Worm (Caenorhabditis elegans) whole organism, L4 larva: Measurements from ENCODE around the gene kcc-2.
A peak's percentile ranks its signal among the peaks of the same experiment; 100 is the strongest.

Source experiments
- D1046.2 ChIP-seq: fragments of 200-800 bp; sonication (Bioruptor generic); IDR thresholded peaks from 2 replicates; pipeline ENCODE4 v1.3.6; 2022; ENCODE audit warnings: missing genetic modification characterization, missing compliant biosample characterization
- F37D6.2 ChIP-seq: sonication (generic microtip); optimal IDR thresholded peaks from 2 replicates; lab custom pipeline; 2016; ENCODE audit warnings: mild to moderate bottlenecking, missing genetic modification characterization, missing compliant biosample characterization
- T26A8.4 ChIP-seq: fragments of 200-800 bp; sonication (Bioruptor generic); IDR thresholded peaks from 2 replicates; pipeline ENCODE4 v1.3.6; 2022; ENCODE audit warnings: missing genetic modification characterization, missing compliant biosample characterization
- ZK546.5 ChIP-seq, 2 experiments: sonication (generic microtip); optimal IDR thresholded peaks; 2 replicates each; lab custom pipeline; 2017; ENCODE audit warnings: missing biosample characterization in 2 of 2, missing genetic modification characterization in 2 of 2
- aha-1 ChIP-seq: fragments of 150-350 bp; peaks from one replicate; lab custom pipeline; 2014; ENCODE audit warnings: missing biosample characterization, missing genetic modification characterization
- aly-2 ChIP-seq: sonication (generic microtip); optimal IDR thresholded peaks from 2 replicates; lab custom pipeline; 2018; ENCODE audit warnings: missing biosample characterization, missing genetic modification characterization
- attf-4 ChIP-seq: sonication (generic microtip); optimal IDR thresholded peaks from 3 replicates; lab custom pipeline; 2017; ENCODE audit warnings: missing biosample characterization, missing genetic modification characterization
- ceh-20 ChIP-seq: fragments of 200-800 bp; sonication (Bioruptor generic); IDR thresholded peaks from 2 replicates; pipeline ENCODE4 v1.3.6; 2022; ENCODE audit warnings: missing genetic modification reagents, missing genetic modification characterization, missing compliant biosample characterization
- ceh-44 ChIP-seq: fragments of 200-800 bp; sonication (Bioruptor generic); IDR thresholded peaks from 2 replicates; pipeline ENCODE4 v1.3.6; 2022; ENCODE audit warnings: missing genetic modification reagents, missing genetic modification characterization, missing compliant biosample characterization
- ctbp-1 ChIP-seq: fragments of 200-800 bp; sonication (Bioruptor generic); IDR thresholded peaks from 2 replicates; pipeline ENCODE4 v1.3.6; 2022; ENCODE audit warnings: missing genetic modification reagents, missing genetic modification characterization, missing compliant biosample characterization
- daf-12 ChIP-seq: fragments of 150-350 bp; optimal IDR thresholded peaks from 2 replicates; lab custom pipeline; 2014; ENCODE audit warnings: missing biosample characterization, missing genetic modification reagents, missing genetic modification characterization
- daf-16 ChIP-seq, 3 experiments: sonication (generic microtip); optimal IDR thresholded peaks; 2 replicates each; lab custom pipeline; 2016 to 2017; ENCODE audit warnings: missing genetic modification characterization in 3 of 3, missing genetic modification reagents in 3 of 3, mild to moderate bottlenecking in 2 of 3, missing compliant biosample characterization in 2 of 3, missing biosample characterization in 1 of 3, moderate library complexity in 1 of 3
- daf-19 ChIP-seq: fragments of 200-800 bp; sonication (Bioruptor generic); conservative IDR thresholded peaks from 2 replicates; pipeline ENCODE4 v1.3.6; 2022; ENCODE audit warnings: missing genetic modification characterization, missing compliant biosample characterization
- dmd-8 ChIP-seq: fragments of 200-800 bp; sonication (Bioruptor generic); IDR thresholded peaks from 2 replicates; pipeline ENCODE4 v1.3.6; 2022; ENCODE audit warnings: missing genetic modification characterization, missing compliant biosample characterization
- dpl-1 ChIP-seq: fragments of 150-350 bp; optimal IDR thresholded peaks from 2 replicates; lab custom pipeline; 2014; ENCODE audit warnings: missing biosample characterization, missing genetic modification reagents, missing genetic modification characterization
- duxl-1 ChIP-seq: sonication (generic microtip); optimal IDR thresholded peaks from 2 replicates; lab custom pipeline; 2016; ENCODE audit warnings: mild to moderate bottlenecking, missing genetic modification characterization, moderate library complexity, missing compliant biosample characterization; ENCODE audit not compliant: poor library complexity
- gei-8 ChIP-seq: fragments of 200-800 bp; sonication (Bioruptor generic); optimal IDR thresholded peaks from 2 replicates; lab custom pipeline; 2018; ENCODE audit warnings: mild to moderate bottlenecking, missing genetic modification characterization, missing compliant biosample characterization
- hif-1 ChIP-seq, 2 experiments: sonication (generic microtip); optimal IDR thresholded peaks; 2 replicates each; lab custom pipeline; 2016 to 2017; ENCODE audit warnings: missing compliant biosample characterization in 2 of 2, missing genetic modification characterization in 2 of 2, missing genetic modification reagents in 2 of 2, missing genotype in 2 of 2, mild to moderate bottlenecking in 1 of 2
- hlh-11 ChIP-seq: fragments of 200-800 bp; sonication (Bioruptor generic); optimal IDR thresholded peaks from 2 replicates; lab custom pipeline; 2018; ENCODE audit warnings: mild to moderate bottlenecking, missing genetic modification characterization, missing compliant biosample characterization
- hlh-30 ChIP-seq: sonication (generic microtip); optimal IDR thresholded peaks from 2 replicates; lab custom pipeline; 2017; ENCODE audit warnings: antibody characterized with exemption, mild to moderate bottlenecking, missing genetic modification characterization, missing compliant biosample characterization; ENCODE audit not compliant: insufficient read depth
- jun-1 ChIP-seq: fragments of 150-350 bp; optimal IDR thresholded peaks from 2 replicates; lab custom pipeline; 2014; ENCODE audit warnings: missing biosample characterization, missing genetic modification reagents, missing genetic modification characterization
- lin-1 ChIP-seq: fragments of 200-800 bp; sonication (Bioruptor generic); IDR thresholded peaks from 2 replicates; pipeline ENCODE4 v1.3.6; 2022; ENCODE audit warnings: missing genetic modification reagents, missing genetic modification characterization, missing compliant biosample characterization
- lin-13 ChIP-seq: fragments of 150-350 bp; optimal IDR thresholded peaks from 2 replicates; lab custom pipeline; 2014; ENCODE audit warnings: missing biosample characterization, missing genetic modification reagents, missing genetic modification characterization
- lin-15B ChIP-seq: fragments of 150-350 bp; sonication (generic microtip); optimal IDR thresholded peaks from 3 replicates; lab custom pipeline; 2014; ENCODE audit warnings: missing biosample characterization, missing genetic modification characterization
- lin-29 ChIP-seq: fragments of 200-800 bp; sonication (Bioruptor generic); IDR thresholded peaks from 2 replicates; pipeline ENCODE4 v1.3.6; 2022; ENCODE audit warnings: missing genetic modification reagents, missing genetic modification characterization, missing compliant biosample characterization
- lir-3 ChIP-seq: sonication (generic microtip); optimal IDR thresholded peaks from 2 replicates; lab custom pipeline; 2016; ENCODE audit warnings: mild to moderate bottlenecking, missing genetic modification characterization, missing compliant biosample characterization
- lsy-2 ChIP-seq, 2 experiments: fragments of 150-350 bp in 1 of 2; sonication (generic microtip) in 1 of 2; optimal IDR thresholded peaks; 2 replicates each; lab custom pipeline; 2014 to 2017; ENCODE audit warnings: missing biosample characterization in 2 of 2, missing genetic modification characterization in 2 of 2
- madf-5 ChIP-seq, 2 experiments: fragments of 200-800 bp; sonication (Bioruptor generic); IDR thresholded peaks; 2 replicates each; pipeline ENCODE4 v1.3.6; 2022; ENCODE audit warnings: missing compliant biosample characterization in 2 of 2, missing genetic modification characterization in 2 of 2
- mdt-29 ChIP-seq: fragments of 200-800 bp; sonication (Bioruptor generic); IDR thresholded peaks from 2 replicates; pipeline ENCODE4 v1.3.6; 2022; ENCODE audit warnings: missing genetic modification reagents, missing genetic modification characterization, missing compliant biosample characterization
- nhr-10 ChIP-seq: fragments of 150-350 bp; optimal IDR thresholded peaks from 2 replicates; lab custom pipeline; 2014; ENCODE audit warnings: missing biosample characterization, missing genetic modification characterization
- nhr-11 ChIP-seq: fragments of 150-350 bp; optimal IDR thresholded peaks from 2 replicates; lab custom pipeline; 2014; ENCODE audit warnings: missing biosample characterization, missing genetic modification characterization
- nhr-111 ChIP-seq: fragments of 200-800 bp; sonication (Bioruptor generic); optimal IDR thresholded peaks from 2 replicates; lab custom pipeline; 2018; ENCODE audit warnings: mild to moderate bottlenecking, missing genetic modification characterization, missing compliant biosample characterization
- nhr-25 ChIP-seq: sonication (generic microtip); optimal IDR thresholded peaks from 2 replicates; lab custom pipeline; 2017; ENCODE audit warnings: missing genetic modification characterization, mild to moderate bottlenecking, missing compliant biosample characterization, antibody characterized with exemption, moderate library complexity, borderline replicate concordance; ENCODE audit not compliant: insufficient read depth
- nhr-41 ChIP-seq: fragments of 200-800 bp; sonication (Bioruptor generic); IDR thresholded peaks from 2 replicates; pipeline ENCODE4 v1.3.6; 2022; ENCODE audit warnings: missing genetic modification reagents, missing genetic modification characterization, missing compliant biosample characterization
- nhr-6 ChIP-seq: fragments of 150-350 bp; optimal IDR thresholded peaks from 2 replicates; lab custom pipeline; 2014; ENCODE audit warnings: missing biosample characterization, missing genetic modification characterization
- nhr-77 ChIP-seq: fragments of 150-350 bp; optimal IDR thresholded peaks from 2 replicates; lab custom pipeline; 2014; ENCODE audit warnings: missing biosample characterization, missing genetic modification characterization
- pha-4 ChIP-seq, 2 experiments: fragments of 150-350 bp in 1 of 2; fragments of 200-800 bp in 1 of 2; sonication (Bioruptor generic) in 1 of 2; IDR thresholded peaks in 1 of 2; optimal IDR thresholded peaks in 1 of 2; 2 replicates each; pipeline versions ENCODE4 v1.3.6 to Lab custom; 2014 to 2022; ENCODE audit warnings: missing genetic modification characterization in 2 of 2, missing genetic modification reagents in 2 of 2, missing biosample characterization in 1 of 2, missing compliant biosample characterization in 1 of 2
- pqm-1 ChIP-seq: sonication (generic microtip); optimal IDR thresholded peaks from 2 replicates; lab custom pipeline; 2017; ENCODE audit warnings: missing biosample characterization, missing genetic modification characterization
- sdz-12 ChIP-seq: fragments of 200-800 bp; sonication (Bioruptor generic); optimal IDR thresholded peaks from 2 replicates; lab custom pipeline; 2018; ENCODE audit warnings: mild to moderate bottlenecking, missing genetic modification characterization, missing compliant biosample characterization
- set-16 ChIP-seq: fragments of 200-800 bp; sonication (Bioruptor generic); IDR thresholded peaks from 2 replicates; pipeline ENCODE4 v1.3.6; 2022; ENCODE audit warnings: missing genetic modification reagents, missing genetic modification characterization, missing compliant biosample characterization
- spr-1 ChIP-seq: sonication (generic microtip); optimal IDR thresholded peaks from 2 replicates; lab custom pipeline; 2016; ENCODE audit warnings: mild to moderate bottlenecking, missing genetic modification characterization, missing compliant biosample characterization
- tag-97 ChIP-seq: fragments of 200-800 bp; sonication (Bioruptor generic); IDR thresholded peaks from 2 replicates; pipeline ENCODE4 v1.3.6; 2022; ENCODE audit warnings: missing genetic modification characterization, missing compliant biosample characterization
- tra-1 ChIP-seq: fragments of 200-800 bp; sonication (Bioruptor generic); IDR thresholded peaks from 2 replicates; pipeline ENCODE4 v1.3.6; 2022; ENCODE audit warnings: missing genetic modification reagents, missing genetic modification characterization, missing compliant biosample characterization
- unc-39 ChIP-seq: sonication (generic microtip); optimal IDR thresholded peaks from 2 replicates; lab custom pipeline; 2017; ENCODE audit warnings: missing biosample characterization, missing genetic modification characterization
- zfp-3 ChIP-seq: fragments of 200-800 bp; sonication (Bioruptor generic); conservative IDR thresholded peaks from 2 replicates; pipeline ENCODE4 v1.3.6; 2022; ENCODE audit warnings: missing genetic modification reagents, missing genetic modification characterization, missing compliant biosample characterization
- zip-2 ChIP-seq: fragments of 150-350 bp; optimal IDR thresholded peaks from 2 replicates; lab custom pipeline; 2014; ENCODE audit warnings: missing biosample characterization, missing genetic modification characterization
- ztf-11 ChIP-seq: fragments of 150-350 bp; optimal IDR thresholded peaks from 2 replicates; lab custom pipeline; 2014; ENCODE audit warnings: missing biosample characterization, missing genetic modification characterization
- ztf-7 ChIP-seq: fragments of 150-350 bp; optimal IDR thresholded peaks from 2 replicates; lab custom pipeline; 2014; ENCODE audit warnings: missing biosample characterization, missing genetic modification characterization

The kcc-2 gene

ce11 chrIV:6097040-6097928 is 56.5 kb downstream of the kcc-2 start (continued):
- TF ChIP-seq ceh-44 (GFP tag; lab: Robert Waterston, UW) (no peak), lin-29 (GFP tag; lab: Robert Waterston, UW) (0 out of 2 replicates have a peak, but pooled peaks have one; percentile 24), ztf-7 (no peak), lir-3 (tag; lab: Kevin White, UChicago) (peak; percentile 19), sdz-12 (GFP tag; lab: Kevin White, UChicago) (peak; percentile 20), zip-2 (tag; lab: Kevin White, UChicago) (no peak), dpl-1 (GFP tag; lab: Kevin White, UChicago) (peak; percentile 50), tra-1 (GFP tag; lab: Robert Waterston, UW) (peak; percentile 82), ztf-11 (tag; lab: Kevin White, UChicago) (no peak), mdt-29 (no peak), nhr-111 (GFP tag; lab: Kevin White, UChicago) (no peak), daf-16 (GFP tag; optimal IDR thresholded peaks at IDR 0.05; lab: Kevin White, UChicago) (peak; percentile 2 to 31), daf-16 (tag; optimal IDR thresholded peaks at IDR 0.05; lab: Kevin White, UChicago) (peak; percentile 76), jun-1 (tag; lab: Kevin White, UChicago) (peak; percentile 35), nhr-11 (tag; lab: Kevin White, UChicago) (peak; percentile 64), aly-2 (tag; lab: Kevin White, UChicago) (no peak), D1046.2 (no peak), spr-1 (tag; lab: Kevin White, UChicago) (peak; percentile 76), daf-19 (GFP tag; lab: Robert Waterston, UW) (no peak), nhr-77 (peak; percentile 41), gei-8 (no peak), lsy-2 (tag; optimal IDR thresholded peaks at IDR 0.05; lab: Kevin White, UChicago) (peak; percentile 56 to 74), madf-5 (GFP tag; IDR thresholded peaks at IDR 0.05; lab: Robert Waterston, UW) (no peak), ceh-20 (peak; percentile 71; the same call in 1 of the 2 replicates), ctbp-1 (GFP tag; lab: Robert Waterston, UW) (peak; percentile 55; the same call in 1 of the 2 replicates), pqm-1 (tag; lab: Kevin White, UChicago) (peak; percentile 61), tag-97 (GFP tag; lab: Robert Waterston, UW) (0 out of 2 replicates have a peak, but pooled peaks have one; percentile 12), set-16 (GFP tag; lab: Robert Waterston, UW) (peak; percentile 61), hlh-11 (tag; lab: Kevin White, UChicago) (peak; percentile 98), unc-39 (tag; lab: Kevin White, UChicago) (no peak), F37D6.2 (tag; lab: Kevin White, UChicago) (peak; percentile 27), hif-1 (tag; optimal IDR thresholded peaks at IDR 0.05; lab: Kevin White, UChicago) (peak in 1 of 2 experiments; percentile 50), nhr-6 (tag; lab: Kevin White, UChicago) (peak; percentile 65), lin-1 (peak; percentile 86), pha-4 (GFP tag; IDR thresholded peaks at IDR 0.05; lab: Robert Waterston, UW) (peak; percentile 31; the same call in 1 of the 2 replicates), pha-4 (tag; optimal IDR thresholded peaks at IDR 0.05; lab: Kevin White, UChicago) (no peak), ZK546.5 (tag; optimal IDR thresholded peaks at IDR 0.05; lab: Kevin White, UChicago) (no peak), daf-12 (tag; lab: Kevin White, UChicago) (no peak), lin-15B (no peak), zfp-3 (GFP tag; lab: Robert Waterston, UW) (no peak), hlh-30 (tag; lab: Kevin White, UChicago) (peak; percentile 65), duxl-1 (no peak), lin-13 (GFP tag; lab: Kevin White, UChicago) (peak; percentile 39), attf-4 (tag; lab: Kevin White, UChicago) (no peak), nhr-10 (tag; lab: Kevin White, UChicago) (peak; percentile 56), nhr-25 (peak; percentile 65), aha-1 (peak; percentile 93), T26A8.4 (GFP tag; lab: Robert Waterston, UW) (peak; percentile 47), nhr-41 (0 out of 2 replicates have a peak, but pooled peaks have one; percentile 15), dmd-8 (GFP tag; lab: Robert Waterston, UW) (no peak)
